Worm (Caenorhabditis elegans): ENCODE data around the gene Y76A2B.4.

ce11 chrIII:13563000-13563522, 16.5 kb upstream of the Y76A2B.4 start, which contains the start of gene T05D4.2:
- no peak for TF ChIP-seq pha-4 (tag; optimal IDR thresholded peaks at IDR 0.05)
- TF ChIP-seq hlh-6 (tag; optimal IDR thresholded peaks at IDR 0.05), result no peak
- no peak for TF ChIP-seq rnt-1 (tag; optimal IDR thresholded peaks at IDR 0.05)
- no peak for TF ChIP-seq F13H6.1 (tag; optimal IDR thresholded peaks at IDR 0.05)
- TF ChIP-seq elt-4 (tag; optimal IDR thresholded peaks at IDR 0.05), result no peak
- no peak for TF ChIP-seq tbx-2 (tag; optimal IDR thresholded peaks at IDR 0.05)
- no peak for TF ChIP-seq mec-3 (tag; optimal IDR thresholded peaks at IDR 0.05; ENCODE audit: borderline replicate concordance)
- TF ChIP-seq lin-11 (tag; optimal IDR thresholded peaks at IDR 0.05), result no peak
- no peak for TF ChIP-seq ama-1 (optimal IDR thresholded peaks at IDR 0.05)
